Fruit fly (Drosophila melanogaster): ENCODE results near the gene topi.

The topi gene

dm6 chr3R:9747900-9748663 is 26.8 kb upstream of the topi start:
- no peak for TF ChIP-seq Dll (optimal IDR thresholded peaks at IDR 0.05)
- TF ChIP-seq usp (GFP tag; optimal IDR thresholded peaks at IDR 0.05) = no peak
- TF ChIP-seq psq (optimal IDR thresholded peaks at IDR 0.05) = no peak
- no peak for TF ChIP-seq EcR (GFP tag; optimal IDR thresholded peaks at IDR 0.05)
- no peak for TF ChIP-seq pan (optimal IDR thresholded peaks at IDR 0.05)

dm6 chr3R:9754487-9754886 is 20.4 kb upstream of the topi start, which contains the start of gene Tti1:
Gene Tti1, minus strand, starts transcription at chr3R:9754686.
- TF ChIP-seq CG8478 (optimal IDR thresholded peaks at IDR 0.05) = no peak
- TF ChIP-seq usp (GFP tag; optimal IDR thresholded peaks at IDR 0.05) = no peak
- no peak for TF ChIP-seq EcR (GFP tag; optimal IDR thresholded peaks at IDR 0.05)
- no peak for TF ChIP-seq Dll (optimal IDR thresholded peaks at IDR 0.05)

dm6 chr3R:9756187-9756586 is 18.7 kb upstream of the topi start, which contains the start of the genes Alg12 and Rpt3R:
Gene Alg12, plus strand, starts transcription at chr3R:9756491.
Gene Rpt3R, minus strand, starts transcription at chr3R:9756510.
- TF ChIP-seq EcR (GFP tag; optimal IDR thresholded peaks at IDR 0.05) (no peak), Dll (optimal IDR thresholded peaks at IDR 0.05) (no peak), psq (optimal IDR thresholded peaks at IDR 0.05) (no peak), pan (optimal IDR thresholded peaks at IDR 0.05) (no peak), usp (GFP tag; optimal IDR thresholded peaks at IDR 0.05) (no peak), CG8478 (optimal IDR thresholded peaks at IDR 0.05) (no peak)

- TF ChIP-seq Dll (optimal IDR thresholded peaks at IDR 0.05) = no peak
Measured at dm6 chr3R:9759360-9760191, 15.3 kb upstream of the topi start, which contains the start of gene Mpi. Gene Mpi, plus strand, starts transcription at chr3R:9759622.

- TF ChIP-seq pan (optimal IDR thresholded peaks at IDR 0.05) (no peak), usp (GFP tag; optimal IDR thresholded peaks at IDR 0.05) (no peak), Dll (optimal IDR thresholded peaks at IDR 0.05) (no peak), psq (optimal IDR thresholded peaks at IDR 0.05) (no peak)
Measured at dm6 chr3R:9762955-9763931, 11.7 kb upstream of the topi start, which contains the start of the genes Snap24 and CG8478. Gene Snap24, minus strand, starts transcription at chr3R:9763150. Gene CG8478, plus strand, starts transcription at chr3R:9763650.

dm6 chr3R:9767620-9768592 is 7.0 kb upstream of the topi start, which contains the start of gene Naa80:
Gene Naa80, plus strand, starts transcription at chr3R:9767834.
- TF ChIP-seq CG8478 (optimal IDR thresholded peaks at IDR 0.05) = no peak
- no peak for TF ChIP-seq usp (GFP tag; optimal IDR thresholded peaks at IDR 0.05)
- no peak for TF ChIP-seq EcR (GFP tag; optimal IDR thresholded peaks at IDR 0.05)
- no peak for TF ChIP-seq Dll (optimal IDR thresholded peaks at IDR 0.05)

dm6 chr3R:9768884-9769283 is 6.0 kb upstream of the topi start, which contains the start of gene MED6:
Gene MED6, minus strand, starts transcription at chr3R:9768984.
- TF ChIP-seq psq (optimal IDR thresholded peaks at IDR 0.05) (no peak), EcR (GFP tag; optimal IDR thresholded peaks at IDR 0.05) (no peak), CG8478 (optimal IDR thresholded peaks at IDR 0.05) (no peak), pan (optimal IDR thresholded peaks at IDR 0.05) (no peak), Dll (optimal IDR thresholded peaks at IDR 0.05) (no peak), usp (GFP tag; optimal IDR thresholded peaks at IDR 0.05) (no peak)

- TF ChIP-seq EcR (GFP tag; optimal IDR thresholded peaks at IDR 0.05) (no peak), Dll (optimal IDR thresholded peaks at IDR 0.05) (no peak), pan (optimal IDR thresholded peaks at IDR 0.05) (no peak), CG8478 (optimal IDR thresholded peaks at IDR 0.05) (no peak), psq (optimal IDR thresholded peaks at IDR 0.05) (no peak), usp (GFP tag; optimal IDR thresholded peaks at IDR 0.05) (no peak)
Measured at dm6 chr3R:9770127-9770526, 4.8 kb upstream of the topi start.

- TF ChIP-seq Dll (optimal IDR thresholded peaks at IDR 0.05) = no peak
- no peak for TF ChIP-seq pan (optimal IDR thresholded peaks at IDR 0.05)
- TF ChIP-seq psq (optimal IDR thresholded peaks at IDR 0.05) = no peak
- no peak for TF ChIP-seq CG8478 (optimal IDR thresholded peaks at IDR 0.05)
Measured at dm6 chr3R:9771519-9771972, 3.4 kb upstream of the topi start, which contains the start of gene CG9471. Gene CG9471, minus strand, starts transcription at chr3R:9771542.

- TF ChIP-seq EcR (GFP tag; optimal IDR thresholded peaks at IDR 0.05) (no peak), Dll (optimal IDR thresholded peaks at IDR 0.05) (no peak), psq (optimal IDR thresholded peaks at IDR 0.05) (no peak), pan (optimal IDR thresholded peaks at IDR 0.05) (no peak), usp (GFP tag; optimal IDR thresholded peaks at IDR 0.05) (no peak), CG8478 (optimal IDR thresholded peaks at IDR 0.05) (no peak)
Measured at dm6 chr3R:9774147-9774546, 774 bp upstream of the topi start, which contains the start of gene Whamy. Gene Whamy, minus strand, starts transcription at chr3R:9774419.
